Fruit fly (Drosophila melanogaster) whole organism: ENCODE data around the gene CG46465.

Experiments used
- CG8478 ChIP-seq: fragments of >200 bp; optimal IDR thresholded peaks from 2 replicates; lab custom pipeline; 2018; ENCODE audit warnings: inconsistent platforms
- Dll ChIP-seq: fragments of >200 bp; optimal IDR thresholded peaks from 2 replicates; lab custom pipeline; 2017
- pan ChIP-seq: fragments of >200 bp; optimal IDR thresholded peaks from 2 replicates; lab custom pipeline; 2017
- psq ChIP-seq: fragments of >200 bp; optimal IDR thresholded peaks from 2 replicates; lab custom pipeline; 2017

- no peak for TF ChIP-seq psq (lab: Kevin White, UChicago)
- TF ChIP-seq pan (lab: Kevin White, UChicago), result no peak
- no peak for TF ChIP-seq Dll
- TF ChIP-seq CG8478 (lab: Kevin White, UChicago), result no peak
Measured at dm6 chr2L:18990133-18990532, 2.2 kb upstream of the CG46465 start, which contains the start of gene CG15170.
